Fruit fly (Drosophila melanogaster) whole organism, pupa: ENCODE measurements around the gene CG7548.

Experiments used
- CG4496 ChIP-seq: fragments of 200-800 bp; sonication (Bioruptor generic); IDR thresholded peaks from 3 replicates; pipeline ENCODE4 v1.3.6; 2022; ENCODE audit warnings: missing biosample characterization, missing genetic modification characterization
- EcR ChIP-seq: fragments of 200-800 bp; sonication (Bioruptor generic); optimal IDR thresholded peaks from 3 replicates; lab custom pipeline; 2019; ENCODE audit warnings: missing biosample characterization, missing genetic modification characterization, mild to moderate bottlenecking, moderate library complexity, missing genetic modification reagents
- Ets98B ChIP-seq: fragments of 200-800 bp; sonication (Bioruptor generic); IDR thresholded peaks from 2 replicates; pipeline ENCODE4 v1.3.6; 2022; ENCODE audit warnings: missing biosample characterization, missing genetic modification characterization
- Pif1A ChIP-seq: fragments of 200-800 bp; sonication (Bioruptor generic); optimal IDR thresholded peaks from 3 replicates; lab custom pipeline; 2016; ENCODE audit warnings: missing biosample characterization, missing genetic modification characterization
- rn ChIP-seq: fragments of 200-800 bp; sonication (Bioruptor generic); IDR thresholded peaks from 2 replicates; pipeline ENCODE4 v1.3.6; 2022; ENCODE audit warnings: missing biosample characterization, missing genetic modification characterization

dm6 chr3L:7553062-7553461, 47.0 kb upstream of the CG7548 start:
- no peak for TF ChIP-seq Ets98B (GFP tag; lab: Robert Waterston, UW)
- no peak for TF ChIP-seq EcR (GFP tag; lab: Kevin White, UChicago)
- no peak for TF ChIP-seq CG4496 (GFP tag; lab: Robert Waterston, UW)
- TF ChIP-seq Pif1A (GFP tag; lab: Kevin White, UChicago): no peak
- TF ChIP-seq rn: no peak
